Worm (Caenorhabditis elegans) whole organism, L4 larva: ENCODE results near the gene pho-8.

Experiments used
- ama-1 ChIP-seq: fragments of 150-350 bp; optimal IDR thresholded peaks from 2 replicates; lab custom pipeline; 2014; ENCODE audit warnings: inconsistent platforms, mixed read lengths
- jun-1 ChIP-seq: fragments of 150-350 bp; optimal IDR thresholded peaks from 2 replicates; lab custom pipeline; 2014; ENCODE audit warnings: missing biosample characterization, missing genetic modification reagents, missing genetic modification characterization
- nhr-11 ChIP-seq: fragments of 150-350 bp; optimal IDR thresholded peaks from 2 replicates; lab custom pipeline; 2014; ENCODE audit warnings: missing biosample characterization, missing genetic modification characterization

ce11 chrV:11819451-11819850, 14.0 kb upstream of the pho-8 start:
- no peak for TF ChIP-seq nhr-11
- TF ChIP-seq ama-1 (lab: Kevin White, UChicago): no peak
- TF ChIP-seq jun-1 (tag; lab: Kevin White, UChicago): no peak
